Worm (Caenorhabditis elegans) whole organism, young adult: ENCODE measurements around the gene scl-10.

Experiments used
- C06A6.2 ChIP-seq: fragments of 200-800 bp; sonication (Bioruptor generic); conservative IDR thresholded peaks from 2 replicates; pipeline ENCODE4 v1.3.6; 2022; ENCODE audit warnings: missing genetic modification characterization, missing compliant biosample characterization
- D2030.7 ChIP-seq: fragments of 200-800 bp; sonication (Bioruptor generic); IDR thresholded peaks from 2 replicates; pipeline ENCODE4 v1.3.6; 2022; ENCODE audit warnings: missing genetic modification reagents, missing genetic modification characterization, missing compliant biosample characterization
- F33H1.4 ChIP-seq: fragments of 200-800 bp; sonication (Bioruptor generic); IDR thresholded peaks from 2 replicates; pipeline ENCODE4 v1.3.6; 2022; ENCODE audit warnings: missing genetic modification reagents, missing genetic modification characterization, missing compliant biosample characterization
- F49E8.2 ChIP-seq: sonication (generic microtip); optimal IDR thresholded peaks from 3 replicates; lab custom pipeline; 2017; ENCODE audit warnings: missing genetic modification characterization, mild to moderate bottlenecking, missing compliant biosample characterization, antibody characterized with exemption, moderate library complexity; ENCODE audit not compliant: insufficient read depth
- Y79H2A.3 ChIP-seq: fragments of 200-800 bp; sonication (Bioruptor generic); conservative IDR thresholded peaks from 2 replicates; pipeline ENCODE4 v1.3.6; 2022; ENCODE audit warnings: missing genetic modification reagents, missing genetic modification characterization, missing compliant biosample characterization
- Y95B8A.8 ChIP-seq: fragments of 200-800 bp; sonication (Bioruptor generic); IDR thresholded peaks from 2 replicates; pipeline ENCODE4 v1.3.6; 2022; ENCODE audit warnings: missing genetic modification reagents, missing genetic modification characterization, missing compliant biosample characterization
- athp-1 ChIP-seq: sonication (generic microtip); optimal IDR thresholded peaks from 2 replicates; lab custom pipeline; 2017; ENCODE audit warnings: mild to moderate bottlenecking, missing genetic modification characterization, missing compliant biosample characterization
- cebp-1 ChIP-seq, 2 experiments: fragments of 200-800 bp in 1 of 2; sonication (Bioruptor generic) in 1 of 2; sonication (generic microtip) in 1 of 2; IDR thresholded peaks in 1 of 2; optimal IDR thresholded peaks in 1 of 2; 2 replicates each; pipeline versions ENCODE4 v1.3.6 to Lab custom; 2017 to 2022; ENCODE audit warnings: missing compliant biosample characterization in 2 of 2, missing genetic modification characterization in 2 of 2, mild to moderate bottlenecking in 1 of 2, missing genetic modification reagents in 1 of 2, moderate library complexity in 1 of 2
- ceh-79 ChIP-seq: sonication (generic microtip); optimal IDR thresholded peaks from 2 replicates; lab custom pipeline; 2017; ENCODE audit warnings: mild to moderate bottlenecking, missing genetic modification characterization, missing compliant biosample characterization
- ceh-91 ChIP-seq: fragments of 200-800 bp; sonication (Bioruptor generic); IDR thresholded peaks from 2 replicates; pipeline ENCODE4 v1.3.6; 2022; ENCODE audit warnings: missing genetic modification reagents, missing genetic modification characterization, missing compliant biosample characterization
- dox-1 ChIP-seq: fragments of 200-800 bp; sonication (Bioruptor generic); IDR thresholded peaks from 2 replicates; pipeline ENCODE4 v1.3.6; 2022; ENCODE audit warnings: missing genetic modification reagents, missing genetic modification characterization, missing compliant biosample characterization
- dpl-1 ChIP-seq: fragments of 150-350 bp; optimal IDR thresholded peaks from 2 replicates; lab custom pipeline; 2014; ENCODE audit warnings: missing biosample characterization, missing genetic modification reagents, missing genetic modification characterization
- efl-1 ChIP-seq: fragments of 150-350 bp; optimal IDR thresholded peaks from 2 replicates; lab custom pipeline; 2014; ENCODE audit warnings: missing biosample characterization, missing genetic modification reagents, missing genetic modification characterization
- ekl-4 ChIP-seq: fragments of 200-800 bp; sonication (Bioruptor generic); IDR thresholded peaks from 2 replicates; pipeline ENCODE4 v1.3.6; 2022; ENCODE audit warnings: missing genetic modification reagents, missing genetic modification characterization, missing compliant biosample characterization
- him-1 ChIP-seq: sonication (generic microtip); optimal IDR thresholded peaks from 2 replicates; lab custom pipeline; 2016; ENCODE audit warnings: missing genotype, missing genetic modification reagents, missing genetic modification characterization, missing compliant biosample characterization
- hmg-1.2 ChIP-seq: fragments of 200-800 bp; sonication (Bioruptor generic); IDR thresholded peaks from 2 replicates; pipeline ENCODE4 v1.3.6; 2022; ENCODE audit warnings: missing genetic modification reagents, missing genetic modification characterization, missing compliant biosample characterization
- hmg-20 ChIP-seq: fragments of 200-800 bp; sonication (Bioruptor generic); IDR thresholded peaks from 2 replicates; pipeline ENCODE4 v1.3.6; 2022; ENCODE audit warnings: missing genetic modification reagents, missing genetic modification characterization, missing compliant biosample characterization
- lag-1 ChIP-seq: fragments of 200-800 bp; sonication (Bioruptor generic); IDR thresholded peaks from 2 replicates; pipeline ENCODE4 v1.3.6; 2022; ENCODE audit warnings: missing genetic modification reagents, missing genetic modification characterization, missing compliant biosample characterization
- lin-26 ChIP-seq: fragments of 200-800 bp; sonication (Bioruptor generic); IDR thresholded peaks from 2 replicates; pipeline ENCODE4 v1.3.6; 2022; ENCODE audit warnings: missing genetic modification reagents, missing genetic modification characterization, missing compliant biosample characterization
- lin-35 ChIP-seq, 3 experiments: fragments of 150-350 bp in 2 of 3; sonication (generic microtip) in 1 of 3; optimal IDR thresholded peaks; 2 replicates each; lab custom pipeline; 2014 to 2018; ENCODE audit warnings: missing biosample characterization in 3 of 3, missing genetic modification characterization in 3 of 3, missing genetic modification reagents in 3 of 3
- lin-54 ChIP-seq: fragments of 200-800 bp; sonication (Bioruptor generic); optimal IDR thresholded peaks from 2 replicates; lab custom pipeline; 2018; ENCODE audit warnings: mild to moderate bottlenecking, missing genetic modification characterization, missing compliant biosample characterization
- lsl-1 ChIP-seq: fragments of 200-800 bp; sonication (Bioruptor generic); optimal IDR thresholded peaks from 2 replicates; lab custom pipeline; 2018; ENCODE audit warnings: mild to moderate bottlenecking, missing genetic modification characterization, moderate library complexity, missing compliant biosample characterization
- madf-3 ChIP-seq: fragments of 200-800 bp; sonication (Bioruptor generic); IDR thresholded peaks from 2 replicates; pipeline ENCODE4 v1.3.6; 2022; ENCODE audit warnings: missing genetic modification reagents, missing genetic modification characterization, missing compliant biosample characterization
- madf-6 ChIP-seq: fragments of 200-800 bp; sonication (Bioruptor generic); IDR thresholded peaks from 2 replicates; pipeline ENCODE4 v1.3.6; 2022; ENCODE audit warnings: missing genetic modification reagents, missing genetic modification characterization, missing compliant biosample characterization
- madf-8 ChIP-seq: fragments of 200-800 bp; sonication (Bioruptor generic); conservative IDR thresholded peaks from 2 replicates; pipeline ENCODE4 v1.3.6; 2022; ENCODE audit warnings: missing genetic modification reagents, missing genetic modification characterization, missing compliant biosample characterization
- nhr-80 ChIP-seq: sonication (generic microtip); optimal IDR thresholded peaks from 2 replicates; lab custom pipeline; 2016; ENCODE audit warnings: missing genetic modification characterization, missing compliant biosample characterization
- pbrm-1 ChIP-seq: fragments of 200-800 bp; sonication (Bioruptor generic); IDR thresholded peaks from 2 replicates; pipeline ENCODE4 v1.3.6; 2022; ENCODE audit warnings: missing genetic modification reagents, missing genetic modification characterization, missing compliant biosample characterization
- rcor-1 ChIP-seq: fragments of 200-800 bp; sonication (Bioruptor generic); IDR thresholded peaks from 2 replicates; pipeline ENCODE4 v1.3.6; 2022; ENCODE audit warnings: missing genetic modification reagents, missing genetic modification characterization, missing compliant biosample characterization
- snpc-1.3 ChIP-seq: sonication (generic microtip); optimal IDR thresholded peaks from 2 replicates; lab custom pipeline; 2017; ENCODE audit warnings: missing genetic modification characterization, mild to moderate bottlenecking, missing compliant biosample characterization, antibody characterized with exemption, moderate library complexity, missing genotype, missing genetic modification reagents; ENCODE audit not compliant: insufficient read depth
- snpc-3.4 ChIP-seq: sonication (generic microtip); optimal IDR thresholded peaks from 2 replicates; lab custom pipeline; 2017; ENCODE audit warnings: missing genetic modification characterization, mild to moderate bottlenecking, missing compliant biosample characterization, antibody characterized with exemption, moderate library complexity, missing genotype, missing genetic modification reagents
- snpc-4 ChIP-seq, 5 experiments: fragments of 150-350 bp in 1 of 5; sonication (generic microtip) in 4 of 5; optimal IDR thresholded peaks; 2 replicates each; lab custom pipeline; 2014 to 2018; ENCODE audit warnings: missing genetic modification characterization in 5 of 5, missing biosample characterization in 3 of 5, antibody characterized with exemption in 2 of 5, mild to moderate bottlenecking in 2 of 5, missing compliant biosample characterization in 2 of 5, missing genotype in 2 of 5, moderate library complexity in 2 of 5, missing genetic modification reagents in 1 of 5
- tbp1 ChIP-seq: fragments of 200-800 bp; sonication (Bioruptor generic); optimal IDR thresholded peaks from 2 replicates; lab custom pipeline; 2018; ENCODE audit warnings: mild to moderate bottlenecking, missing genetic modification characterization, missing compliant biosample characterization
- unc-130 ChIP-seq: sonication (generic microtip); optimal IDR thresholded peaks from 2 replicates; lab custom pipeline; 2016; ENCODE audit warnings: missing genetic modification reagents, missing genetic modification characterization, missing compliant biosample characterization
- unc-62 ChIP-seq: fragments of 150-350 bp; optimal IDR thresholded peaks from 2 replicates; lab custom pipeline; 2014; ENCODE audit warnings: missing biosample characterization, missing genetic modification reagents, missing genetic modification characterization
- xnd-1 ChIP-seq: sonication (generic microtip); optimal IDR thresholded peaks from 2 replicates; lab custom pipeline; 2016; ENCODE audit warnings: missing genotype, missing genetic modification reagents, missing genetic modification characterization, missing compliant biosample characterization
- ztf-22 ChIP-seq: fragments of 200-800 bp; sonication (Bioruptor generic); optimal IDR thresholded peaks from 2 replicates; lab custom pipeline; 2018; ENCODE audit warnings: mild to moderate bottlenecking, missing genetic modification characterization, moderate library complexity, missing compliant biosample characterization

Gene scl-10

ce11 chrIV:13028746-13029673 lies 19.2 kb upstream of the scl-10 start:
- TF ChIP-seq dox-1 (GFP tag; lab: Robert Waterston, UW) (peak; percentile 44; the same call in 1 of the 2 replicates), lag-1 (no peak), madf-6 (GFP tag; lab: Robert Waterston, UW) (peak; percentile 89), tbp1 (peak; percentile 19), madf-3 (GFP tag; lab: Robert Waterston, UW) (no peak), xnd-1 (tag; lab: Kevin White, UChicago) (peak; percentile 66), snpc-3.4 (tag; lab: Kevin White, UChicago) (peak; percentile 81), Y79H2A.3 (GFP tag; lab: Robert Waterston, UW) (no peak), efl-1 (GFP tag; lab: Kevin White, UChicago) (peak; percentile 87), him-1 (no peak), pbrm-1 (GFP tag; lab: Robert Waterston, UW) (0 out of 2 replicates have a peak, but pooled peaks have one; percentile 24), snpc-1.3 (tag; lab: Kevin White, UChicago) (no peak), F49E8.2 (no peak), lin-35 (GFP tag; optimal IDR thresholded peaks at IDR 0.05; lab: Kevin White, UChicago) (peak in 1 of 3 experiments; percentile 67), athp-1 (tag; lab: Kevin White, UChicago) (no peak), nhr-80 (peak; percentile 49), F33H1.4 (GFP tag; lab: Robert Waterston, UW) (peak; percentile 63), dpl-1 (peak; percentile 49), ekl-4 (GFP tag; lab: Robert Waterston, UW) (no peak), unc-62 (GFP tag; lab: Kevin White, UChicago) (no peak), cebp-1 (GFP tag; IDR thresholded peaks at IDR 0.05; lab: Robert Waterston, UW) (no peak), cebp-1 (tag; optimal IDR thresholded peaks at IDR 0.05; lab: Kevin White, UChicago) (peak; percentile 20), rcor-1 (GFP tag; lab: Robert Waterston, UW) (peak; percentile 28; the same call in 1 of the 2 replicates), ztf-22 (GFP tag; lab: Kevin White, UChicago) (no peak), lin-26 (GFP tag; lab: Robert Waterston, UW) (no peak), ceh-91 (GFP tag; lab: Robert Waterston, UW) (peak; percentile 76), lin-54 (peak; percentile 57), unc-130 (no peak), madf-8 (GFP tag; lab: Robert Waterston, UW) (peak; percentile 82), lsl-1 (GFP tag; lab: Kevin White, UChicago) (peak; percentile 61), Y95B8A.8 (GFP tag; lab: Robert Waterston, UW) (no peak), C06A6.2 (GFP tag; lab: Robert Waterston, UW) (no peak), D2030.7 (GFP tag; lab: Robert Waterston, UW) (peak; percentile 78), hmg-1.2 (GFP tag; lab: Robert Waterston, UW) (no peak; the same call in 1 of the 2 replicates), ceh-79 (tag; lab: Kevin White, UChicago) (no peak), snpc-4 (GFP tag; optimal IDR thresholded peaks at IDR 0.05; lab: Kevin White, UChicago) (peak; percentile 14), snpc-4 (tag; optimal IDR thresholded peaks at IDR 0.05; lab: Kevin White, UChicago) (peak in 1 of 4 experiments; percentile 36), hmg-20 (GFP tag; lab: Robert Waterston, UW) (no peak)
